Fruit fly (Drosophila melanogaster): ENCODE data around the gene Acat2.

dm6 chr3L:1322706-1323105, 20.0 kb downstream of the Acat2 start, which contains the start of gene CG9184:
- TF ChIP-seq insv (optimal IDR thresholded peaks at IDR 0.05) (no peak), psq (optimal IDR thresholded peaks at IDR 0.05) (no peak), ttk (optimal IDR thresholded peaks at IDR 0.05) (no peak), Sin3A (optimal IDR thresholded peaks at IDR 0.05) (no peak), Myc (optimal IDR thresholded peaks at IDR 0.05) (no peak), h (optimal IDR thresholded peaks at IDR 0.05) (no peak)
